Worm (Caenorhabditis elegans) whole organism, L3 larva: ENCODE data around the gene T25E4.1.

Experiments used
- ama-1 ChIP-seq: fragments of 150-350 bp; optimal IDR thresholded peaks from 2 replicates; lab custom pipeline; 2018
- ceh-9 ChIP-seq: sonication (generic microtip); optimal IDR thresholded peaks from 2 replicates; lab custom pipeline; 2018; ENCODE audit warnings: missing biosample characterization, missing genetic modification characterization
- lin-39 ChIP-seq: fragments of 150-350 bp; optimal IDR thresholded peaks from 2 replicates; lab custom pipeline; 2018; ENCODE audit warnings: missing biosample characterization, missing genetic modification reagents, missing genetic modification characterization
- mdl-1 ChIP-seq: fragments of 150-350 bp; optimal IDR thresholded peaks from 2 replicates; lab custom pipeline; 2014; ENCODE audit warnings: missing biosample characterization, missing genetic modification characterization
- nfya-1 ChIP-seq: sonication (generic microtip); optimal IDR thresholded peaks from 2 replicates; lab custom pipeline; 2017; ENCODE audit warnings: missing genetic modification characterization, mild to moderate bottlenecking, missing compliant biosample characterization, antibody characterized with exemption, moderate library complexity; ENCODE audit not compliant: insufficient read depth
- nhr-11 ChIP-seq: fragments of 150-350 bp; optimal IDR thresholded peaks from 2 replicates; lab custom pipeline; 2014; ENCODE audit warnings: missing biosample characterization, missing genetic modification characterization
- nhr-237 ChIP-seq: fragments of 150-350 bp; optimal IDR thresholded peaks from 2 replicates; lab custom pipeline; 2014; ENCODE audit warnings: missing biosample characterization, missing genetic modification characterization
- nhr-28 ChIP-seq: fragments of 150-350 bp; optimal IDR thresholded peaks from 2 replicates; lab custom pipeline; 2014; ENCODE audit warnings: missing biosample characterization, missing genetic modification characterization
- nhr-77 ChIP-seq: fragments of 150-350 bp; optimal IDR thresholded peaks from 2 replicates; lab custom pipeline; 2014; ENCODE audit warnings: missing biosample characterization, missing genetic modification characterization
- skn-1 ChIP-seq: fragments of 150-350 bp; optimal IDR thresholded peaks from 2 replicates; lab custom pipeline; 2014; ENCODE audit warnings: missing biosample characterization, missing genetic modification characterization
- unc-62 ChIP-seq: fragments of 150-350 bp; sonication (generic microtip); optimal IDR thresholded peaks from 4 replicates; lab custom pipeline; 2014; ENCODE audit warnings: missing biosample characterization, missing genetic modification reagents, missing genetic modification characterization

DNA sequence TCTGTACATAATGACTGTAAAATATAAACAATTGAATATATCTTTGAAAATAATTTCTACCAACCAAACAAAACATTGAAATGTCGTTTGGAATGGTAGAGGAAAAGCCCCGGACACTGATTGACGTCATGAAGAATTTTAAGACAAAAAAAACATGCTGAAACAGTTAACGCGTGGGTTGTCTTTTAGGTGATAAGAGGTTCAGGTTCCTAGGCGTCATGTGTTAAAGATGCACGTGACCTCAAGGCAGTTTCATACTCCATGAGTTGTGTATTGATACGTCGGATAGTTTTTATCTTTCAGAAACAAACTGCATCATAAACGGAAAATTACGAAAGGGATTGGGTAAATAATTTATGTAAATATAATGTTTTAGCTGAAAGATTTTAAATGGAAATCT is 21.0 kb upstream of the T25E4.1 start:
- TF ChIP-seq nhr-237 (tag; lab: Kevin White, UChicago) (no peak), nhr-11 (tag; lab: Kevin White, UChicago) (no peak), lin-39 (tag; lab: Kevin White, UChicago) (no peak), ceh-9 (no peak), ama-1 (lab: Kevin White, UChicago) (no peak), skn-1 (no peak), nhr-28 (tag; lab: Kevin White, UChicago) (no peak), unc-62 (GFP tag; lab: Kevin White, UChicago) (no peak), nhr-77 (tag; lab: Kevin White, UChicago) (no peak), mdl-1 (no peak), nfya-1 (tag; lab: Kevin White, UChicago) (no peak)
